Fruit fly (Drosophila melanogaster): ENCODE results near the gene CG9961.
A peak's percentile ranks its signal among the peaks of the same experiment; 100 is the strongest.

CG9961 gene

DNA sequence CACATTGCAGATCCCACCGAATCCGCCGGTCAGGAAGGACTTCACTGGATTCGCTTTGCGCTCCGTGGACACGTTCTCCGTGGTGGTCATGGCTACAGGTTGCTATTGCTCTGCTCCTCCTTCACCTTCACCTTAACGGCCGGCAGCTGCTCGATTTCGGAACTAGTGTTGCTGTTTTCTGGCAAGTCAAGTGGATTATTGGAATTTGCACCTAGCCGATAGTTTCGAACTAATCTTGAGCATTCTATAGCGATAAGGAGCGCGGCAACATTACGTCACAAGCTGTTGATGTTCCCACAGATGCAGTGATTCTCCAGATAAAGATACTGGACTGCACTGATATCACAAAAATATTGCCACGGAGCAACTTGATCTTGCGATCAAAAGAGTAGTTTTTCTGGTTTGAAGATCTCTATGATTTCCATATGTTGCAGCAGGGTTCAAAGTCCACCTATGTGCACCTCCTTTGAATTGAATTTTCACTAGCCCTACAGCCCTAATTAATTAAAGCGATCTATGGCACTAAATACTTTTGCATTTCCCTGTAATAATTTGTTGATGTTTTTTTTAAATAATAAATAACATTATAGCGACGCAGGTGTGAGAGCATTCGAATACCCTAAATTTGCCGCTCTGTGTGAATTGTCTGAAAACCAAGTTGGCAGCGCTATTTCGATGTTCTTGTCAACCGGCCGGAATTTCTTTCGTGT is 24.9 kb upstream of the CG9961 start, which contains the start of the genes colt and HINT1 (continued):
- no peak for TF ChIP-seq Hr38 (GFP tag; optimal IDR thresholded peaks at IDR 0.05)
- TF ChIP-seq fkh (GFP tag; optimal IDR thresholded peaks at IDR 0.05): no peak
- TF ChIP-seq salr (GFP tag; optimal IDR thresholded peaks at IDR 0.05): peak; percentile 51 to 77
- TF ChIP-seq Blimp-1 (GFP tag; optimal IDR thresholded peaks at IDR 0.05): no peak
- TF ChIP-seq Eip93F (GFP tag; optimal IDR thresholded peaks at IDR 0.05): no peak
- TF ChIP-seq fd59A (GFP tag; optimal IDR thresholded peaks at IDR 0.05): no peak
- peak; percentile 97 to 99 for TF ChIP-seq ss (GFP tag; optimal IDR thresholded peaks at IDR 0.05)
- peak; percentile 12 for TF ChIP-seq acj6 (GFP tag; optimal IDR thresholded peaks at IDR 0.05)
- TF ChIP-seq Eip78C (GFP tag): peak; percentile 87
- peak; percentile 92 for TF ChIP-seq CG16779 (tag; optimal IDR thresholded peaks at IDR 0.05)
- no peak for TF ChIP-seq pdm3 (GFP tag; optimal IDR thresholded peaks at IDR 0.05)
- TF ChIP-seq CG31627 (GFP tag; optimal IDR thresholded peaks at IDR 0.05): no peak
- TF ChIP-seq fd85E (GFP tag; optimal IDR thresholded peaks at IDR 0.05): no peak
- no peak for TF ChIP-seq Sox15 (GFP tag; optimal IDR thresholded peaks at IDR 0.05)
- TF ChIP-seq net (GFP tag; optimal IDR thresholded peaks at IDR 0.05): peak; percentile 72
- TF ChIP-seq CG11294 (GFP tag; IDR thresholded peaks at IDR 0.05): no peak
- peak; percentile 70 for TF ChIP-seq Sox14 (GFP tag; optimal IDR thresholded peaks at IDR 0.05)
- TF ChIP-seq Smox (GFP tag; optimal IDR thresholded peaks at IDR 0.05): no peak
- peak; percentile 52; the same call in 2 of the 3 replicates for TF ChIP-seq CG6163 (GFP tag; IDR thresholded peaks at IDR 0.05)
- TF ChIP-seq Met (GFP tag; optimal IDR thresholded peaks at IDR 0.05): no peak
- TF ChIP-seq topi (GFP tag; optimal IDR thresholded peaks at IDR 0.05): peak; percentile 60
- TF ChIP-seq vri (GFP tag; optimal IDR thresholded peaks at IDR 0.05): peak; percentile 45
- TF ChIP-seq CG34406 (GFP tag; optimal IDR thresholded peaks at IDR 0.05): peak; percentile 41
- TF ChIP-seq Ets96B (tag; optimal IDR thresholded peaks at IDR 0.05): peak; percentile 62
- peak; percentile 91 for TF ChIP-seq CG1621 (tag; optimal IDR thresholded peaks at IDR 0.05)
- TF ChIP-seq CG6792 (GFP tag; optimal IDR thresholded peaks at IDR 0.05): no peak
- TF ChIP-seq eg (GFP tag; IDR thresholded peaks at IDR 0.05): peak; percentile 60; the same call in 1 of the 3 replicates
- TF ChIP-seq CG3919 (GFP tag; optimal IDR thresholded peaks at IDR 0.05): peak; percentile 77
- TF ChIP-seq CG10669 (GFP tag; optimal IDR thresholded peaks at IDR 0.05): peak; percentile 77
- peak; percentile 76 for TF ChIP-seq svp (GFP tag)
- TF ChIP-seq CG6854 (GFP tag; optimal IDR thresholded peaks at IDR 0.05): peak; percentile 92
- no peak for TF ChIP-seq CG4318 (GFP tag; optimal IDR thresholded peaks at IDR 0.05)
- TF ChIP-seq Hr39 (GFP tag; optimal IDR thresholded peaks at IDR 0.05): no peak
- no peak for TF ChIP-seq CG11902 (GFP tag; optimal IDR thresholded peaks at IDR 0.05)
- TF ChIP-seq CG10631 (GFP tag; optimal IDR thresholded peaks at IDR 0.05): no peak
- TF ChIP-seq dac (GFP tag; optimal IDR thresholded peaks at IDR 0.05): peak; percentile 64

DNA sequence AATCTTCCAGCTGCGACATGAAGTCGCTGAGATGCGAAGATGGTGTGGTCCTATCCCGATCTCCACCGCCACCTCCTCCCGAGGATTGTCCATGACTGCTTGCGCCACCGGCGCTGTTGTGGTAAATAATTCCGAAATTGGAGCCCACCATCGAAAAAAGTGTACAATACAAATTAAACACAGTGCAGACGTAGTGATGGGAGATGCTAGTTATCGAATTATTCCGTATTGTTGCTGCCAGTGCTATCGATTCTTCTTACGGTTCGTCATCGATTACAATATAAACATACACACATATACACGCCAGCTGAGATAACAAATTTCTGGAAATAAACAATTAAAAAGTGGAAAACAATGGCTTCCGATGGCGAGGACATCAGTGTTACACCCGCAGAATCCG is 22.9 kb upstream of the CG9961 start, which contains the start of the genes Taf10b and Taf10:
Gene Taf10b (minus strand): TSS at position 219 of the 400 bp plus-strand sequence.
Gene Taf10 (plus strand): TSS at position 264 of the 400 bp plus-strand sequence.
- TF ChIP-seq vri (GFP tag; optimal IDR thresholded peaks at IDR 0.05) (no peak), CG8319 (GFP tag; optimal IDR thresholded peaks at IDR 0.05) (no peak), CG6163 (GFP tag; IDR thresholded peaks at IDR 0.05) (0 out of 3 replicates have a peak, but pooled peaks have one; percentile 23), CG6276 (GFP tag; optimal IDR thresholded peaks at IDR 0.05) (no peak), Eip78C (GFP tag) (peak; percentile 31), esn (GFP tag; optimal IDR thresholded peaks at IDR 0.05) (peak; percentile 37), Ets21C (GFP tag; optimal IDR thresholded peaks at IDR 0.05) (no peak), CG1621 (tag; optimal IDR thresholded peaks at IDR 0.05) (peak; percentile 99), CG3919 (GFP tag; optimal IDR thresholded peaks at IDR 0.05) (no peak), Ets96B (tag; optimal IDR thresholded peaks at IDR 0.05) (no peak), fkh (GFP tag; optimal IDR thresholded peaks at IDR 0.05) (peak; percentile 88), dsx (GFP tag; optimal IDR thresholded peaks at IDR 0.05; ENCODE audit: poor library complexity, severe bottlenecking) (peak; percentile 72), Eip93F (GFP tag; optimal IDR thresholded peaks at IDR 0.05) (no peak), CG6854 (GFP tag; optimal IDR thresholded peaks at IDR 0.05) (peak; percentile 39), Hr38 (GFP tag; optimal IDR thresholded peaks at IDR 0.05) (no peak), Sox14 (GFP tag; optimal IDR thresholded peaks at IDR 0.05) (peak; percentile 37), CG8119 (GFP tag; IDR thresholded peaks at IDR 0.05) (no peak)

Data from whole organism, prepupa.